Worm (Caenorhabditis elegans): ENCODE measurements around the gene Y48A6B.9.

DNA sequence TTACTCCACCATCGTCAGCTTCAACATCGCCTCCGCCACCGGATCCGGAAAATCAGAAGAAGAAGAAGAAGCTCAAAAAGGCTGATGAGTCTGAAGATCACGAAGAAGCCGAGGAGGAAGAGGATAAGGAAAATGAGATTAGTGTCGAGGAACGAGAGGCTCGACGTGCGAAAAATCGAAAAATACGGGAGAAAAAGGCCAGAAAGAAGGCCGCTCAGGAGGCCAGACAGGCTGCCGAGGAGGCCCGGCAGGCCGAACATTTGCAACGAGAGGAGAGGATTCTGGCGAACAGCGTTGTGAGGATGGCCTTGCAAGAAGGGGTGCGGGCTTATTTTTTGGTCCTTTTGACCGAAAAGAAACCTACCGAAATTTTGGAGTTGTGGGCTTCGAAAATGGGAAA, 12.2 kb downstream of the Y48A6B.9 start:
- TF ChIP-seq nhr-111 (GFP tag; optimal IDR thresholded peaks at IDR 0.05) (no peak), nhr-28 (tag; optimal IDR thresholded peaks at IDR 0.05) (no peak), skn-1 (tag; optimal IDR thresholded peaks at IDR 0.05) (no peak), ceh-32 (tag; optimal IDR thresholded peaks at IDR 0.05; ENCODE audit: poor library complexity) (no peak), pqm-1 (tag; optimal IDR thresholded peaks at IDR 0.05) (no peak), nhr-76 (tag; optimal IDR thresholded peaks at IDR 0.05) (no peak), pha-4 (GFP tag; IDR thresholded peaks at IDR 0.05) (no peak), pha-4 (tag; optimal IDR thresholded peaks at IDR 0.05) (no peak), saeg-2 (GFP tag; IDR thresholded peaks at IDR 0.05) (no peak), ZK546.5 (tag; optimal IDR thresholded peaks at IDR 0.05) (no peak), R02D3.7 (tag; optimal IDR thresholded peaks at IDR 0.05) (no peak), gei-8 (GFP tag; optimal IDR thresholded peaks at IDR 0.05) (no peak), lin-39 (tag; optimal IDR thresholded peaks at IDR 0.05) (no peak), dve-1 (tag; optimal IDR thresholded peaks at IDR 0.05; ENCODE audit: insufficient read depth) (no peak), lim-7 (GFP tag; IDR thresholded peaks at IDR 0.05) (no peak)
